Worm (Caenorhabditis elegans) whole organism, L4 larva: ENCODE data around the gene dct-1.

ENCODE experiments used
- D1046.2 ChIP-seq: fragments of 200-800 bp; sonication (Bioruptor generic); IDR thresholded peaks from 2 replicates; pipeline ENCODE4 v1.3.6; 2022; ENCODE audit warnings: missing genetic modification characterization, missing compliant biosample characterization
- F44E2.7 ChIP-seq: fragments of 200-800 bp; sonication (Bioruptor generic); IDR thresholded peaks from 2 replicates; pipeline ENCODE4 v2.1.2; 2022; ENCODE audit warnings: missing genetic modification characterization, missing compliant biosample characterization
- F49E8.2 ChIP-seq: sonication (generic microtip); optimal IDR thresholded peaks from 2 replicates; lab custom pipeline; 2016; ENCODE audit warnings: missing compliant biosample characterization, mild to moderate bottlenecking, missing genetic modification characterization, borderline replicate concordance
- Y48G9A.11 ChIP-seq: fragments of 200-800 bp; sonication (Bioruptor generic); IDR thresholded peaks from 2 replicates; pipeline ENCODE4 v1.3.6; 2022; ENCODE audit warnings: missing genetic modification reagents, missing genetic modification characterization, missing compliant biosample characterization
- Y75B8A.6 ChIP-seq: fragments of 200-800 bp; sonication (Bioruptor generic); IDR thresholded peaks from 2 replicates; pipeline ENCODE4 v1.3.6; 2022; ENCODE audit warnings: missing genetic modification reagents, missing genetic modification characterization, missing compliant biosample characterization
- ZK546.5 ChIP-seq, 2 experiments: sonication (generic microtip); optimal IDR thresholded peaks; 2 replicates each; lab custom pipeline; 2017; ENCODE audit warnings: missing biosample characterization in 2 of 2, missing genetic modification characterization in 2 of 2
- aha-1 ChIP-seq: fragments of 150-350 bp; peaks from one replicate; lab custom pipeline; 2014; ENCODE audit warnings: missing biosample characterization, missing genetic modification characterization
- ama-1 ChIP-seq: fragments of 150-350 bp; optimal IDR thresholded peaks from 2 replicates; lab custom pipeline; 2014; ENCODE audit warnings: inconsistent platforms, mixed read lengths
- attf-4 ChIP-seq: sonication (generic microtip); optimal IDR thresholded peaks from 3 replicates; lab custom pipeline; 2017; ENCODE audit warnings: missing biosample characterization, missing genetic modification characterization
- cey-2 ChIP-seq: sonication (generic microtip); optimal IDR thresholded peaks from 3 replicates; lab custom pipeline; 2017; ENCODE audit warnings: missing genetic modification characterization, mild to moderate bottlenecking, missing compliant biosample characterization, antibody characterized with exemption, borderline replicate concordance; ENCODE audit not compliant: insufficient read depth
- daf-19 ChIP-seq: fragments of 200-800 bp; sonication (Bioruptor generic); conservative IDR thresholded peaks from 2 replicates; pipeline ENCODE4 v1.3.6; 2022; ENCODE audit warnings: missing genetic modification characterization, missing compliant biosample characterization
- daf-8 ChIP-seq: fragments of 200-800 bp; sonication (Bioruptor generic); IDR thresholded peaks from 2 replicates; pipeline ENCODE4 v1.3.6; 2022; ENCODE audit warnings: missing genetic modification characterization, missing compliant biosample characterization
- dmd-6 ChIP-seq: fragments of 200-800 bp; sonication (Bioruptor generic); IDR thresholded peaks from 2 replicates; pipeline ENCODE4 v1.3.6; 2022; ENCODE audit warnings: missing genetic modification reagents, missing genetic modification characterization, missing compliant biosample characterization
- duxl-1 ChIP-seq: sonication (generic microtip); optimal IDR thresholded peaks from 2 replicates; lab custom pipeline; 2016; ENCODE audit warnings: mild to moderate bottlenecking, missing genetic modification characterization, moderate library complexity, missing compliant biosample characterization; ENCODE audit not compliant: poor library complexity
- dve-1 ChIP-seq: sonication (generic microtip); optimal IDR thresholded peaks from 2 replicates; lab custom pipeline; 2017; ENCODE audit warnings: antibody characterized with exemption, mild to moderate bottlenecking, missing genetic modification characterization, missing compliant biosample characterization; ENCODE audit not compliant: insufficient read depth
- fos-1 ChIP-seq: fragments of 150-350 bp; optimal IDR thresholded peaks from 2 replicates; lab custom pipeline; 2014; ENCODE audit warnings: missing biosample characterization, missing genetic modification characterization
- hif-1 ChIP-seq, 2 experiments: sonication (generic microtip); optimal IDR thresholded peaks; 2 replicates each; lab custom pipeline; 2016 to 2017; ENCODE audit warnings: missing compliant biosample characterization in 2 of 2, missing genetic modification characterization in 2 of 2, missing genetic modification reagents in 2 of 2, missing genotype in 2 of 2, mild to moderate bottlenecking in 1 of 2
- lim-7 ChIP-seq: fragments of 200-800 bp; sonication (Bioruptor generic); IDR thresholded peaks from 2 replicates; pipeline ENCODE4 v1.3.6; 2022; ENCODE audit warnings: missing genetic modification characterization, missing compliant biosample characterization
- lin-15B ChIP-seq: fragments of 150-350 bp; sonication (generic microtip); optimal IDR thresholded peaks from 3 replicates; lab custom pipeline; 2014; ENCODE audit warnings: missing biosample characterization, missing genetic modification characterization
- lsy-2 ChIP-seq, 2 experiments: fragments of 150-350 bp in 1 of 2; sonication (generic microtip) in 1 of 2; optimal IDR thresholded peaks; 2 replicates each; lab custom pipeline; 2014 to 2017; ENCODE audit warnings: missing biosample characterization in 2 of 2, missing genetic modification characterization in 2 of 2
- madf-5 ChIP-seq, 2 experiments: fragments of 200-800 bp; sonication (Bioruptor generic); IDR thresholded peaks; 2 replicates each; pipeline ENCODE4 v1.3.6; 2022; ENCODE audit warnings: missing compliant biosample characterization in 2 of 2, missing genetic modification characterization in 2 of 2
- mdl-1 ChIP-seq, 2 experiments: fragments of 150-350 bp in 1 of 2; sonication (generic microtip) in 1 of 2; optimal IDR thresholded peaks; 2 replicates each; lab custom pipeline; 2014 to 2017; ENCODE audit warnings: missing biosample characterization in 2 of 2, missing genetic modification characterization in 2 of 2
- mdt-29 ChIP-seq: fragments of 200-800 bp; sonication (Bioruptor generic); IDR thresholded peaks from 2 replicates; pipeline ENCODE4 v1.3.6; 2022; ENCODE audit warnings: missing genetic modification reagents, missing genetic modification characterization, missing compliant biosample characterization
- mxl-3 ChIP-seq: fragments of 200-800 bp; sonication (Bioruptor generic); optimal IDR thresholded peaks from 2 replicates; lab custom pipeline; 2018; ENCODE audit warnings: mild to moderate bottlenecking, missing genetic modification characterization, missing compliant biosample characterization
- nhr-102 ChIP-seq: sonication (generic microtip); optimal IDR thresholded peaks from 2 replicates; lab custom pipeline; 2016; ENCODE audit warnings: mild to moderate bottlenecking, missing genetic modification characterization, moderate library complexity, missing compliant biosample characterization
- nhr-111 ChIP-seq: fragments of 200-800 bp; sonication (Bioruptor generic); optimal IDR thresholded peaks from 2 replicates; lab custom pipeline; 2018; ENCODE audit warnings: mild to moderate bottlenecking, missing genetic modification characterization, missing compliant biosample characterization
- nhr-28 ChIP-seq: fragments of 150-350 bp; optimal IDR thresholded peaks from 2 replicates; lab custom pipeline; 2014; ENCODE audit warnings: missing biosample characterization, missing genetic modification characterization
- nhr-41 ChIP-seq: fragments of 200-800 bp; sonication (Bioruptor generic); IDR thresholded peaks from 2 replicates; pipeline ENCODE4 v1.3.6; 2022; ENCODE audit warnings: missing genetic modification reagents, missing genetic modification characterization, missing compliant biosample characterization
- nhr-76 ChIP-seq: fragments of 150-350 bp; optimal IDR thresholded peaks from 2 replicates; lab custom pipeline; 2014; ENCODE audit warnings: missing biosample characterization, missing genetic modification characterization
- nhr-77 ChIP-seq: fragments of 150-350 bp; optimal IDR thresholded peaks from 2 replicates; lab custom pipeline; 2014; ENCODE audit warnings: missing biosample characterization, missing genetic modification characterization
- pqm-1 ChIP-seq: sonication (generic microtip); optimal IDR thresholded peaks from 2 replicates; lab custom pipeline; 2017; ENCODE audit warnings: missing biosample characterization, missing genetic modification characterization
- rbr-2 ChIP-seq: sonication (generic microtip); optimal IDR thresholded peaks from 2 replicates; lab custom pipeline; 2016; ENCODE audit warnings: missing genotype, missing genetic modification characterization, missing compliant biosample characterization
- skn-1 ChIP-seq: fragments of 150-350 bp; optimal IDR thresholded peaks from 2 replicates; lab custom pipeline; 2014; ENCODE audit warnings: missing biosample characterization, missing genetic modification characterization
- snpc-4 ChIP-seq: fragments of 150-350 bp; optimal IDR thresholded peaks from 2 replicates; lab custom pipeline; 2014; ENCODE audit warnings: missing biosample characterization, missing genetic modification characterization
- spr-1 ChIP-seq: sonication (generic microtip); optimal IDR thresholded peaks from 2 replicates; lab custom pipeline; 2016; ENCODE audit warnings: mild to moderate bottlenecking, missing genetic modification characterization, missing compliant biosample characterization
- spr-3 ChIP-seq: fragments of 200-800 bp; sonication (Bioruptor generic); optimal IDR thresholded peaks from 2 replicates; lab custom pipeline; 2018; ENCODE audit warnings: mild to moderate bottlenecking, missing genetic modification characterization, missing compliant biosample characterization
- vab-7 ChIP-seq: fragments of 200-800 bp; sonication (Bioruptor generic); IDR thresholded peaks from 2 replicates; pipeline ENCODE4 v1.3.6; 2022; ENCODE audit warnings: missing genetic modification reagents, missing genetic modification characterization, missing compliant biosample characterization
- zag-1 ChIP-seq: fragments of 150-350 bp; optimal IDR thresholded peaks from 2 replicates; lab custom pipeline; 2014; ENCODE audit warnings: missing biosample characterization, missing genetic modification characterization
- zfp-2 ChIP-seq: sonication (generic microtip); optimal IDR thresholded peaks from 2 replicates; lab custom pipeline; 2016; ENCODE audit warnings: mild to moderate bottlenecking, missing genetic modification characterization, missing compliant biosample characterization
- zfp-3 ChIP-seq: fragments of 200-800 bp; sonication (Bioruptor generic); conservative IDR thresholded peaks from 2 replicates; pipeline ENCODE4 v1.3.6; 2022; ENCODE audit warnings: missing genetic modification reagents, missing genetic modification characterization, missing compliant biosample characterization
- zip-11 ChIP-seq: fragments of 200-800 bp; sonication (Bioruptor generic); IDR thresholded peaks from 2 replicates; pipeline ENCODE4 v1.3.6; 2022; ENCODE audit warnings: missing genetic modification characterization, missing compliant biosample characterization
- ztf-11 ChIP-seq: fragments of 150-350 bp; optimal IDR thresholded peaks from 2 replicates; lab custom pipeline; 2014; ENCODE audit warnings: missing biosample characterization, missing genetic modification characterization

Gene dct-1

DNA sequence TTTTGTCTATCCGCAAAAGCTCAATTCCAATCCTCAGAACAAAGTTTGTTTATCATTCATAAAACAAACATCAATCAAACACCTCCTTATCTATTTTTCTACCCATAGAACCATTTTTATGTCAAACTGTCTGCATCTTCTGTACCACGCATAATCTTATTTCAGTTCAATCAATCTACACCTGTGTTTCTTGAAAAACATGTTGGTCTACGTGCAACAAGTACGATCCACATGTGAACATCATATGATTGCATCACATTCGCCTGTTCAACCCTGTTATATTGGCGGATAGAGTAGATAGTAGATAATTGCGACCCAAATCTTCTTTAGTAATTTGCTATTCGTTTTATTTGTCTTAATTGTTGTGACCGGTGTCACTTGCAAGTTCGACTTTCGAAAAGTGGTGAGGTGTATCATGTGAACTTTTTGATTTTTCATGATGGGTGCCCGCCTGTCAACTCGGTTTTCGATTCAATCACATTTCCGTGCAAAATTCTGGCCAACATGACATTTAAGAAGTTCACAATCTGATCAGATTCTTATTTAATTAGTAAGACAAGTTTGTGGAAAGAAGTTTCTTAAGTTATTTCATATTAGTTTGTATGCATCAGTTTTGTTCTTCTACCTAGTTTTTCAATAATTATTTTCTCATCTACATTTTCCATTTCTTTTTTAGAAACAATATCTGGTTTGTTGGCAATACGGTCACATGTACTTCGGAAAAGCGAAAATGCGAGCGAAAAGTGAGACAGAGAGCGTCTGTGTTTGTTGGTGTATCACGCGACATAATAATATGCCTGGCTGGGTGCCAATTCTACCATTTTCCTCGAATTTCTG lies 1.7 kb upstream of the dct-1 start (continued):
- TF ChIP-seq dve-1 (tag; lab: Kevin White, UChicago) = peak; percentile 75
- TF ChIP-seq ztf-11 (tag; lab: Kevin White, UChicago) = no peak
- no peak for TF ChIP-seq ama-1 (lab: Kevin White, UChicago)
- no peak for TF ChIP-seq zfp-2
- no peak for TF ChIP-seq F44E2.7
- TF ChIP-seq attf-4 (tag; lab: Kevin White, UChicago) = no peak
- peak; percentile 80 for TF ChIP-seq dmd-6 (GFP tag; lab: Robert Waterston, UW)
- TF ChIP-seq zip-11 = no peak
- no peak for TF ChIP-seq nhr-76 (tag; lab: Kevin White, UChicago)
- TF ChIP-seq daf-19 (GFP tag; lab: Robert Waterston, UW) = no peak
- no peak for TF ChIP-seq nhr-41 (GFP tag; lab: Robert Waterston, UW)
- no peak for TF ChIP-seq ZK546.5 (tag; optimal IDR thresholded peaks at IDR 0.05; lab: Kevin White, UChicago)
- peak; percentile 51 for TF ChIP-seq nhr-77 (tag; lab: Kevin White, UChicago)
- no peak for TF ChIP-seq daf-8 (GFP tag; lab: Robert Waterston, UW)
- no peak for TF ChIP-seq spr-1 (tag; lab: Kevin White, UChicago)
- peak in 1 of 2 experiments; percentile 15 for TF ChIP-seq mdl-1 (tag; optimal IDR thresholded peaks at IDR 0.05; lab: Kevin White, UChicago)
- peak; percentile 2 for TF ChIP-seq pqm-1 (tag; lab: Kevin White, UChicago)
- TF ChIP-seq F49E8.2 (tag; lab: Kevin White, UChicago) = no peak
- TF ChIP-seq skn-1 = no peak
- peak in 1 of 2 experiments; percentile 89 for TF ChIP-seq hif-1 (tag; optimal IDR thresholded peaks at IDR 0.05; lab: Kevin White, UChicago)
- TF ChIP-seq Y48G9A.11 (GFP tag; lab: Robert Waterston, UW) = no peak
- TF ChIP-seq nhr-102 (tag; lab: Kevin White, UChicago) = no peak
- no peak for TF ChIP-seq duxl-1
- TF ChIP-seq zag-1 = no peak
- peak; percentile 56; the same call in 1 of the 2 replicates for TF ChIP-seq mdt-29 (GFP tag; lab: Robert Waterston, UW)
- no peak for TF ChIP-seq madf-5 (GFP tag; IDR thresholded peaks at IDR 0.05; lab: Robert Waterston, UW)
- no peak for TF ChIP-seq lin-15B
- TF ChIP-seq Y75B8A.6 (GFP tag; lab: Robert Waterston, UW) = no peak
- TF ChIP-seq zfp-3 (GFP tag; lab: Robert Waterston, UW) = no peak
- no peak for TF ChIP-seq nhr-111 (GFP tag; lab: Kevin White, UChicago)
- TF ChIP-seq spr-3 (GFP tag; lab: Kevin White, UChicago) = no peak
- TF ChIP-seq fos-1 (tag; lab: Kevin White, UChicago) = no peak
- no peak for TF ChIP-seq rbr-2
- TF ChIP-seq nhr-28 (tag; lab: Kevin White, UChicago) = peak; percentile 47
- TF ChIP-seq lsy-2 (tag; optimal IDR thresholded peaks at IDR 0.05; lab: Kevin White, UChicago) = peak in 1 of 2 experiments; percentile 54
- TF ChIP-seq, all 104 proteins: peak for 24

DNA sequence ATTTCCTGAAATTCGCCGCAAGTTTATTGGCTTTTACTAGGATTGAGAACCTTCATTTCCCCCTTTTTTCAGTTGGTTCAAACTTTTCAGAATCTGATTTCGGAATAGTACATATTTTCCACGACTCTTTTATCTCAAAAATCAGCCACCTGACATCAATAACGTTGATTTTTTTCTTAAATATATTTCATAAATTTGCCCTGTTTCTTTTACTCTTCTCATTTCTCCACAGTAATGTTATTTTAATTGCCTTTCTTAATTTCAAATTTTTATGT lies 1.2 kb upstream of the dct-1 start:
- no peak for TF ChIP-seq D1046.2
- TF ChIP-seq lim-7 (GFP tag; lab: Robert Waterston, UW) = no peak
- TF ChIP-seq spr-1 (tag; lab: Kevin White, UChicago) = no peak
- TF ChIP-seq vab-7 (GFP tag; lab: Robert Waterston, UW) = no peak
- peak; percentile 93 for TF ChIP-seq aha-1 (tag; lab: Kevin White, UChicago)
- TF ChIP-seq snpc-4 = no peak
- TF ChIP-seq mxl-3 (GFP tag; lab: Kevin White, UChicago) = peak; percentile 8
- TF ChIP-seq cey-2 (tag; lab: Kevin White, UChicago) = no peak
- TF ChIP-seq, all 104 proteins: peak for 2
